Worm (Caenorhabditis elegans) whole organism, L4/young adult: Measurements from ENCODE around the gene oac-15.

Source experiments
- W03F9.2 ChIP-seq: fragments of 150-350 bp; optimal IDR thresholded peaks from 2 replicates; lab custom pipeline; 2014; ENCODE audit warnings: missing biosample characterization, missing genetic modification characterization
- him-1 ChIP-seq: sonication (generic microtip); optimal IDR thresholded peaks from 2 replicates; lab custom pipeline; 2016; ENCODE audit warnings: missing genotype, missing genetic modification reagents, missing genetic modification characterization, missing compliant biosample characterization

ce11 chrV:16214505-16214904 is 4.8 kb upstream of the oac-15 start, which contains the start of gene F11A5.9:
- no peak for TF ChIP-seq W03F9.2 (tag; lab: Kevin White, UChicago)
- no peak for TF ChIP-seq him-1
